Worm (Caenorhabditis elegans) whole organism, young adult: ENCODE measurements around the gene H39E23.2.

ENCODE experiments used
- B0035.1 ChIP-seq: sonication (generic microtip); optimal IDR thresholded peaks from 2 replicates; lab custom pipeline; 2016; ENCODE audit warnings: missing genetic modification characterization, mild to moderate bottlenecking, missing compliant biosample characterization, missing genotype, missing genetic modification reagents
- B0261.1 ChIP-seq: sonication (generic microtip); optimal IDR thresholded peaks from 2 replicates; lab custom pipeline; 2016; ENCODE audit warnings: mild to moderate bottlenecking, missing genetic modification characterization, moderate library complexity, missing compliant biosample characterization
- F39B2.1 ChIP-seq: fragments of 200-800 bp; sonication (Bioruptor generic); IDR thresholded peaks from 2 replicates; pipeline ENCODE4 v1.3.6; 2022; ENCODE audit warnings: missing genetic modification reagents, missing genetic modification characterization, missing compliant biosample characterization
- F57C9.4 ChIP-seq: sonication (generic microtip); optimal IDR thresholded peaks from 2 replicates; lab custom pipeline; 2017; ENCODE audit warnings: mild to moderate bottlenecking, missing genetic modification characterization, missing compliant biosample characterization
- Y56A3A.18 ChIP-seq: fragments of 200-800 bp; sonication (Bioruptor generic); IDR thresholded peaks from 2 replicates; pipeline ENCODE4 v1.3.6; 2022; ENCODE audit warnings: missing genetic modification reagents, missing genetic modification characterization, missing compliant biosample characterization
- ZK185.1 ChIP-seq: sonication (generic microtip); optimal IDR thresholded peaks from 2 replicates; lab custom pipeline; 2016; ENCODE audit warnings: mild to moderate bottlenecking, missing genetic modification characterization, missing compliant biosample characterization; ENCODE audit not compliant: poor library complexity, severe bottlenecking
- athp-1 ChIP-seq: sonication (generic microtip); optimal IDR thresholded peaks from 2 replicates; lab custom pipeline; 2017; ENCODE audit warnings: mild to moderate bottlenecking, missing genetic modification characterization, missing compliant biosample characterization
- cebp-1 ChIP-seq, 2 experiments: fragments of 200-800 bp in 1 of 2; sonication (Bioruptor generic) in 1 of 2; sonication (generic microtip) in 1 of 2; IDR thresholded peaks in 1 of 2; optimal IDR thresholded peaks in 1 of 2; 2 replicates each; pipeline versions ENCODE4 v1.3.6 to Lab custom; 2017 to 2022; ENCODE audit warnings: missing compliant biosample characterization in 2 of 2, missing genetic modification characterization in 2 of 2, mild to moderate bottlenecking in 1 of 2, missing genetic modification reagents in 1 of 2, moderate library complexity in 1 of 2
- dox-1 ChIP-seq: fragments of 200-800 bp; sonication (Bioruptor generic); IDR thresholded peaks from 2 replicates; pipeline ENCODE4 v1.3.6; 2022; ENCODE audit warnings: missing genetic modification reagents, missing genetic modification characterization, missing compliant biosample characterization
- efl-1 ChIP-seq: fragments of 150-350 bp; optimal IDR thresholded peaks from 2 replicates; lab custom pipeline; 2014; ENCODE audit warnings: missing biosample characterization, missing genetic modification reagents, missing genetic modification characterization
- egl-18 ChIP-seq: fragments of 200-800 bp; sonication (Bioruptor generic); IDR thresholded peaks from 2 replicates; pipeline ENCODE4 v1.3.6; 2022; ENCODE audit warnings: missing genetic modification reagents, missing genetic modification characterization, missing compliant biosample characterization
- him-1 ChIP-seq: sonication (generic microtip); optimal IDR thresholded peaks from 2 replicates; lab custom pipeline; 2016; ENCODE audit warnings: missing genotype, missing genetic modification reagents, missing genetic modification characterization, missing compliant biosample characterization
- hlh-12 ChIP-seq: sonication (generic microtip); optimal IDR thresholded peaks from 2 replicates; lab custom pipeline; 2016; ENCODE audit warnings: missing genetic modification characterization, missing compliant biosample characterization
- hmg-1.2 ChIP-seq: fragments of 200-800 bp; sonication (Bioruptor generic); IDR thresholded peaks from 2 replicates; pipeline ENCODE4 v1.3.6; 2022; ENCODE audit warnings: missing genetic modification reagents, missing genetic modification characterization, missing compliant biosample characterization
- let-526 ChIP-seq: fragments of 200-800 bp; sonication (Bioruptor generic); IDR thresholded peaks from 2 replicates; pipeline ENCODE4 v1.3.6; 2022; ENCODE audit warnings: missing genetic modification reagents, missing genetic modification characterization, missing compliant biosample characterization
- lin-40 ChIP-seq: sonication (generic microtip); optimal IDR thresholded peaks from 2 replicates; lab custom pipeline; 2016; ENCODE audit warnings: missing genetic modification characterization, mild to moderate bottlenecking, missing compliant biosample characterization, missing genotype, missing genetic modification reagents
- madf-8 ChIP-seq: fragments of 200-800 bp; sonication (Bioruptor generic); conservative IDR thresholded peaks from 2 replicates; pipeline ENCODE4 v1.3.6; 2022; ENCODE audit warnings: missing genetic modification reagents, missing genetic modification characterization, missing compliant biosample characterization
- nfya-1 ChIP-seq: sonication (generic microtip); optimal IDR thresholded peaks from 2 replicates; lab custom pipeline; 2017; ENCODE audit warnings: antibody characterized with exemption, missing compliant biosample characterization, missing genetic modification characterization, borderline replicate concordance; ENCODE audit not compliant: insufficient read depth
- nhr-27 ChIP-seq: fragments of 200-800 bp; sonication (Bioruptor generic); optimal IDR thresholded peaks from 2 replicates; lab custom pipeline; 2018; ENCODE audit warnings: mild to moderate bottlenecking, missing genetic modification characterization, moderate library complexity, missing compliant biosample characterization
- repo-1 ChIP-seq: sonication (generic microtip); optimal IDR thresholded peaks from 2 replicates; lab custom pipeline; 2017; ENCODE audit warnings: mild to moderate bottlenecking, missing genetic modification characterization, missing compliant biosample characterization
- rpc-1 ChIP-seq, 2 experiments: fragments of 150-350 bp in 1 of 2; sonication (generic microtip) in 1 of 2; optimal IDR thresholded peaks; 2 replicates each; lab custom pipeline; 2014 to 2018; ENCODE audit warnings: missing biosample characterization in 1 of 2, missing genetic modification characterization in 1 of 2, missing genetic modification reagents in 1 of 2, missing genotype in 1 of 2
- snpc-1.3 ChIP-seq: sonication (generic microtip); optimal IDR thresholded peaks from 2 replicates; lab custom pipeline; 2017; ENCODE audit warnings: missing genetic modification characterization, mild to moderate bottlenecking, missing compliant biosample characterization, antibody characterized with exemption, moderate library complexity, missing genotype, missing genetic modification reagents; ENCODE audit not compliant: insufficient read depth
- sptf-2 ChIP-seq: fragments of 200-800 bp; sonication (Bioruptor generic); optimal IDR thresholded peaks from 2 replicates; lab custom pipeline; 2018; ENCODE audit warnings: mild to moderate bottlenecking, missing genetic modification characterization, missing compliant biosample characterization
- unc-130 ChIP-seq: sonication (generic microtip); optimal IDR thresholded peaks from 2 replicates; lab custom pipeline; 2016; ENCODE audit warnings: missing genetic modification reagents, missing genetic modification characterization, missing compliant biosample characterization
- zfh-2 ChIP-seq: fragments of 200-800 bp; sonication (Bioruptor generic); conservative IDR thresholded peaks from 2 replicates; pipeline ENCODE4 v1.3.6; 2022; ENCODE audit warnings: missing genetic modification reagents, missing genetic modification characterization, missing compliant biosample characterization
- ztf-25 ChIP-seq: fragments of 200-800 bp; sonication (Bioruptor generic); IDR thresholded peaks from 2 replicates; pipeline ENCODE4 v1.3.6; 2022; ENCODE audit warnings: missing genetic modification reagents, missing genetic modification characterization, missing compliant biosample characterization

Gene H39E23.2

ce11 chrV:14140733-14141132 is 30.6 kb downstream of the H39E23.2 start:
- no peak for TF ChIP-seq cebp-1 (GFP tag; IDR thresholded peaks at IDR 0.05; lab: Robert Waterston, UW)
- peak; percentile 47 for TF ChIP-seq cebp-1 (tag; optimal IDR thresholded peaks at IDR 0.05; lab: Kevin White, UChicago)
- no peak for TF ChIP-seq repo-1 (tag; lab: Kevin White, UChicago)

- TF ChIP-seq nfya-1 (tag; lab: Kevin White, UChicago) (no peak), B0035.1 (tag; lab: Kevin White, UChicago) (no peak), egl-18 (GFP tag; lab: Robert Waterston, UW) (no peak), B0261.1 (tag; lab: Kevin White, UChicago) (no peak)
Observed at ce11 chrV:14141846-14142245, 31.7 kb downstream of the H39E23.2 start.

DNA sequence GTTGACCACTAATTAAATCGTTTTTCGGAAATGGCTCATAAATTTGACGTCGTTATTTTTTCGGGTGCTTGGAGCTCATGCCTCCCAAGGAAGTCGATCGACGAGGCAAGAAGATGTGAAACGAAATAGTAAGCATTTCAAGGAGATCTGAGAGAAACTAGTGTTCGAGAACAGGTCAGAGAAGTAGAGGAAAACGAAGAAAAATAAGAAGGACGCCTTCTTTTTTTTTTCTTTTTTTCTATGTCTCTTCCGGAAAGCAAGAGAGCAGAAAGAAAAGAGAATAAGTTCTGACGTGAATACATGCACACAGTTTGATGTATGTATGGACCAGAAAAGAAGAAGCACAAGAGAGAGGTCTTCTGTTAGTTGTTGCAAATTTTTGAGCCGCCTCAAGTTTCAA is 33.5 kb downstream of the H39E23.2 start:
- no peak for TF ChIP-seq him-1
- no peak for TF ChIP-seq F39B2.1 (GFP tag; lab: Robert Waterston, UW)
- TF ChIP-seq ZK185.1 (tag; lab: Kevin White, UChicago), result no peak
- TF ChIP-seq unc-130 (GFP tag; lab: Kevin White, UChicago), result no peak
- peak; percentile 38; the same call in 1 of the 2 replicates for TF ChIP-seq hmg-1.2
- no peak for TF ChIP-seq F57C9.4
- TF ChIP-seq efl-1 (GFP tag; lab: Kevin White, UChicago), result no peak
- TF ChIP-seq lin-40 (tag; lab: Kevin White, UChicago), result peak; percentile 13
- no peak for TF ChIP-seq ztf-25

ce11 chrV:14145267-14145666 is 35.1 kb downstream of the H39E23.2 start, which contains the start of gene par-1:
Gene par-1, minus strand, starts transcription at chrV:14145367.
- no peak for TF ChIP-seq hlh-12 (tag; lab: Kevin White, UChicago)
- TF ChIP-seq Y56A3A.18 (GFP tag; lab: Robert Waterston, UW), result no peak
- TF ChIP-seq rpc-1 (optimal IDR thresholded peaks at IDR 0.05; lab: Kevin White, UChicago), result no peak
- TF ChIP-seq rpc-1 (tag; optimal IDR thresholded peaks at IDR 0.05; lab: Kevin White, UChicago), result no peak
- TF ChIP-seq sptf-2 (GFP tag; lab: Kevin White, UChicago), result no peak
- TF ChIP-seq ZK185.1 (tag; lab: Kevin White, UChicago), result no peak
- TF ChIP-seq zfh-2 (GFP tag; lab: Robert Waterston, UW), result no peak
- TF ChIP-seq unc-130 (GFP tag; lab: Kevin White, UChicago), result no peak
- no peak for TF ChIP-seq cebp-1 (GFP tag; IDR thresholded peaks at IDR 0.05; lab: Robert Waterston, UW)
- TF ChIP-seq cebp-1 (tag; optimal IDR thresholded peaks at IDR 0.05; lab: Kevin White, UChicago), result no peak
- TF ChIP-seq F39B2.1 (GFP tag; lab: Robert Waterston, UW), result no peak
- no peak for TF ChIP-seq athp-1
- no peak for TF ChIP-seq let-526
- TF ChIP-seq repo-1 (tag; lab: Kevin White, UChicago), result no peak
- no peak for TF ChIP-seq B0035.1 (tag; lab: Kevin White, UChicago)

DNA sequence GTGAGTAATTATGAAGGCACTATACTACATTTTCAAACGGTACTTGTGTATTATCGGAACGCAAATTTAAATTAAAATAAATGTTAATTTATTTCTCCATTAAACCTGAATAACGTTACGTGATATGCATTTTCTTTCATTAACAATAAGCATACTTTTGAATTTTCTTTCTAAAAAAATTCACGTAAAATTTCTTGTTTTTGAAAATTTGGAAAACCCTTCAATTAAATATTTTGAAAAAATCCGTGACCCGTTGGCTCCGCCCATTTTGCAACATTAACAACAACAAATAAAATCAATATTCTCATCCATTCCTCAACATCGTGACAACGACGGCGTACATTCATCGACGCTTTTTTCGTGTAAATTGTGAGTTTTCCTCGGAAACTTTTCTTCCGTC is 36.1 kb downstream of the H39E23.2 start, which contains the start of gene acs-10:
Gene acs-10 (plus strand): TSS at position 301 of the 400 bp plus-strand sequence.
- TF ChIP-seq madf-8 (GFP tag; lab: Robert Waterston, UW) (no peak), B0261.1 (tag; lab: Kevin White, UChicago) (no peak), snpc-1.3 (tag; lab: Kevin White, UChicago) (no peak), nhr-27 (tag; lab: Kevin White, UChicago) (no peak)

DNA sequence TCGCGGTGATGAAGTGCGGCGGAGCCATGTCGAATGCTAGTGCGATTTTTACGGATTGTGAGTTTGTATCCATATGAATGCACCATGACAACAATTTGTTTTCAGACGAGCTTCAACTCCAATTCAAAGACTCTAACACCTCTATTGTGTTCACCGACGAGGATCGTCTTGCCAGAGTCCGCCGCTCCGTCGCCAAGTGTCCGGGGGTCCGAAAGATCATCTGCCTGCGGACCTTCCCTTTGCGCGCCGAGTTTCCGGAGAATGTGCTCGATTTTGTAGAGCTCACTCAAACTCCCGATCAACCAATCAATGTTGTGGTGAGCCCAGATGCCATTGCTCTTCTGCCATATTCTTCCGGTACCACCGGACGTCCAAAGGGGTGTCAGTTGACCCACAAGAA is 37.0 kb downstream of the H39E23.2 start:
- TF ChIP-seq dox-1, result no peak
- peak; percentile 65 for TF ChIP-seq zfh-2 (GFP tag; lab: Robert Waterston, UW)
